Fruit fly (Drosophila melanogaster): Measurements from ENCODE around the gene CG12170.
A peak's percentile ranks its signal among the peaks of the same experiment; 100 is the strongest.

Gene CG12170

dm6 chr3R:5606477-5606876 is 30.6 kb upstream of the CG12170 start, which contains the start of gene asl (continued):
- TF ChIP-seq CG12219 (GFP tag; optimal IDR thresholded peaks at IDR 0.05) (peak; percentile 19), CG10209 (GFP tag; optimal IDR thresholded peaks at IDR 0.05) (peak; percentile 44), Kr (GFP tag; optimal IDR thresholded peaks at IDR 0.05) (no peak), Optix (GFP tag; IDR thresholded peaks at IDR 0.05) (0 out of 3 replicates have a peak, but pooled peaks have one; percentile 45), eyg (GFP tag; optimal IDR thresholded peaks at IDR 0.05) (peak; percentile 32), Awh (GFP tag; IDR thresholded peaks at IDR 0.05) (0 out of 2 replicates have a peak, but pooled peaks have one; percentile 21), CG17186 (GFP tag; optimal IDR thresholded peaks at IDR 0.05) (peak; percentile 100), Six4 (GFP tag; optimal IDR thresholded peaks at IDR 0.05) (no peak), jigr1 (GFP tag; IDR thresholded peaks at IDR 0.05) (no peak), CG17359 (tag; optimal IDR thresholded peaks at IDR 0.05) (peak; percentile 70), CG10959 (GFP tag; IDR thresholded peaks at IDR 0.05) (no peak), CG3281 (GFP tag; optimal IDR thresholded peaks at IDR 0.05) (peak; percentile 61), pros (GFP tag; optimal IDR thresholded peaks at IDR 0.05) (no peak), schlank (tag; optimal IDR thresholded peaks at IDR 0.05) (no peak), ken (GFP tag; IDR thresholded peaks at IDR 0.05) (peak; percentile 65; the same call in 1 of the 3 replicates), Abd-B (GFP tag; optimal IDR thresholded peaks at IDR 0.05) (peak; percentile 68), Dbx (GFP tag; IDR thresholded peaks at IDR 0.05) (peak; percentile 57; the same call in 1 of the 3 replicates), zfh1 (GFP tag; IDR thresholded peaks at IDR 0.05) (peak; percentile 53; the same call in 1 of the 3 replicates), CG9817 (tag; optimal IDR thresholded peaks at IDR 0.05) (peak; percentile 77), sna (GFP tag; IDR thresholded peaks at IDR 0.05; ENCODE audit: partially characterized antibody) (no peak), CG6683 (GFP tag; optimal IDR thresholded peaks at IDR 0.05) (peak; percentile 19), CG7556 (GFP tag; optimal IDR thresholded peaks at IDR 0.05) (peak; percentile 33), Ravus (GFP tag; IDR thresholded peaks at IDR 0.05) (no peak), CG11695 (GFP tag; IDR thresholded peaks at IDR 0.05) (peak; percentile 35; the same call in 1 of the 3 replicates), gsb-n (tag; optimal IDR thresholded peaks at IDR 0.05) (no peak), CG18619 (GFP tag; optimal IDR thresholded peaks at IDR 0.05) (peak; percentile 56), CG13775 (GFP tag; optimal IDR thresholded peaks at IDR 0.05) (peak; percentile 61), CG5180 (GFP tag; optimal IDR thresholded peaks at IDR 0.05) (no peak), cad (GFP tag; optimal IDR thresholded peaks at IDR 0.05) (no peak), CG9797 (GFP tag; optimal IDR thresholded peaks at IDR 0.05) (peak; percentile 61), Lim3 (GFP tag; IDR thresholded peaks at IDR 0.05) (no peak), CG17802 (tag; optimal IDR thresholded peaks at IDR 0.05) (peak; percentile 90), B-H2 (GFP tag; optimal IDR thresholded peaks at IDR 0.05) (peak; percentile 33), emc (GFP tag; optimal IDR thresholded peaks at IDR 0.05) (peak; percentile 7), Lpt (GFP tag; optimal IDR thresholded peaks at IDR 0.05) (no peak), exex (tag; optimal IDR thresholded peaks at IDR 0.05) (no peak), Dip3 (GFP tag; optimal IDR thresholded peaks at IDR 0.05) (peak; percentile 73), nau (GFP tag; optimal IDR thresholded peaks at IDR 0.05) (no peak), CG6654 (GFP tag; optimal IDR thresholded peaks at IDR 0.05) (peak; percentile 38), CG8359 (GFP tag; optimal IDR thresholded peaks at IDR 0.05; ENCODE audit: borderline replicate concordance) (peak; percentile 26), lbe (GFP tag; optimal IDR thresholded peaks at IDR 0.05) (peak; percentile 41), Vsx1 (GFP tag; optimal IDR thresholded peaks at IDR 0.05) (no peak), CG11456 (GFP tag; IDR thresholded peaks at IDR 0.05) (0 out of 3 replicates have a peak, but pooled peaks have one; percentile 45), unc-4 (GFP tag; IDR thresholded peaks at IDR 0.05; ENCODE audit: partially characterized antibody) (no peak), CG6254 (GFP tag; optimal IDR thresholded peaks at IDR 0.05) (no peak), CG16779 (GFP tag; IDR thresholded peaks at IDR 0.05) (no peak), unpg (GFP tag; optimal IDR thresholded peaks at IDR 0.05) (peak; percentile 72), ftz-f1 (GFP tag; optimal IDR thresholded peaks at IDR 0.05) (no peak), TFAM (GFP tag; optimal IDR thresholded peaks at IDR 0.05) (no peak), chm (GFP tag; IDR thresholded peaks at IDR 0.05) (no peak)
